Worm (Caenorhabditis elegans): ENCODE results near the gene R01H2.4.

DNA sequence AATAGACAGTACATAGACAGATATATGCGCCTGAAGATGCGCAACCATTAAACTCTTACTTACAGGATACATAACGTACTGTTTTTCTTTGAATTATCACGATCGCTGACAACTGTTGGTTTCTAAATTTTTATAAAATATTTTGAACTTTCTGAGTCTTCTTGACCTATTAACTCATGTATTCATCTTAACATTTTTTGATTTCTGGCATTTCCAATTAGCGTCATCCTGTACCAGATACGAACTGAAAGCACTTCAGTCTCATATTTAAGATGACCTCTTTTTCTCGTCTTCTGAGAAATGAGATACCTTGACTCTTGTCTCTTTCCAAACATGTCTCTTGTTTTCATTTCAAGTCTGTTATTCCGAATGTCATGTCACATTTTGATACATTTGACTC is 50.3 kb downstream of the R01H2.4 start:
- TF ChIP-seq mdl-1 (tag; optimal IDR thresholded peaks at IDR 0.05), result no peak
- no peak for TF ChIP-seq nhr-10 (tag; optimal IDR thresholded peaks at IDR 0.05)
- TF ChIP-seq ama-1 (optimal IDR thresholded peaks at IDR 0.05), result no peak
